1 fruit fly cellular context compared by ENCODE assay signal in the genomic region with DNA sequence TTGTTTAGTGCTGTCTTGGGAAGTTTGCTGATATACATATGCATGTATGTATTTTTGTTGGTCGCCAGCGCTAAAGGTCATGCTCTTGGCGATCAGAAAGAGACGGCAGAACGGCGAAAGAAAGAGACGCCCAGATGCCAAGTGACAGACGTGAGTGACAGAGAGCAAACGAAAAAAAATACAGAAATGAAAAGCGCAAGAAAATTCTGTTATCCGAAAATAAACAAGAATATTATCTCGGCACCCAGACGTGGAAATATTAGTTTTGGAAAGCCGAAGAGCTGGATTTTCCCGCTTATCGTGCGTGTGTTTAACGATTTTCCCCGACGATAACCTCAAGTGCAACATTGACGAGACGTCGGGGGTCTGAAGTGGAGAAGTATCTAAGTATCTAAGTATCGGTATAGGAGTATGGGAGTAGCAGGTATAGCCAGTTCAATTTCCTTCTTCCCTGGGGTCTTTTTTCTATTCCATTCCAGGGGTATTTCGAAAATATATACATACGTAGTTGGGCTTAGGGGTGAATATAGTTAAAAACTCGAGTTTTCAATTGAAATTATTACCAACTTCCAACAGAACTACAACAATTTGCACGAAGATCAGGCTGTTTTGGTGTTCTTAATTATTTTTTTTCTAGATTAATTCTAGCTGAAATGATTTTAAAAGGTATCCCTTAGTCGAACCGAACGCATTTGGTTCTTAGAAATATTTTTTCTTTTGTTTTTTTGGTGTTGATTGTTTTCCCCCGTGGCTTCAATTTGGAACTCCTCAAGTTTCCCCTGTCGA.
TF ChIP-seq lines count a peak whose summit lies in the region.

No protein-coding gene starts in this region.

TF ChIP-seq in whole organism, embryonic, 481 proteins besides CTCF, POLR2A, EP300 and RAD21 (continued from another document):
- TF ChIP-seq hkb (optimal IDR thresholded peaks at IDR 0.05; lab: Kevin White, UChicago) (no peak), hkb (GFP tag; IDR thresholded peaks at IDR 0.05; lab: Robert Waterston, UW) (no peak), prd (optimal IDR thresholded peaks at IDR 0.05; lab: Kevin White, UChicago) (no peak), prd (GFP tag; IDR thresholded peaks at IDR 0.05; lab: Robert Waterston, UW) (peak; percentile 76; the same call in 2 of the 3 replicates), CG15601 (tag; optimal IDR thresholded peaks at IDR 0.05; lab: Kevin White, UChicago) (peak; percentile 31), CG5953 (GFP tag; IDR thresholded peaks at IDR 0.05; lab: Robert Waterston, UW) (no peak), hth (optimal IDR thresholded peaks at IDR 0.05; lab: Kevin White, UChicago) (peak; percentile 8), CG30403 (GFP tag; optimal IDR thresholded peaks at IDR 0.05; lab: Kevin White, UChicago) (peak; percentile 24), corto (GFP tag; optimal IDR thresholded peaks at IDR 0.05; lab: Kevin White, UChicago) (no peak), CG6813 (GFP tag; optimal IDR thresholded peaks at IDR 0.05; lab: Kevin White, UChicago) (peak; percentile 23), Camta (GFP tag; optimal IDR thresholded peaks at IDR 0.05; lab: Kevin White, UChicago) (no peak), CG1602 (GFP tag; optimal IDR thresholded peaks at IDR 0.05; lab: Kevin White, UChicago) (peak; percentile 60), unpg (GFP tag; optimal IDR thresholded peaks at IDR 0.05; lab: Kevin White, UChicago) (peak; percentile 25), maf-S (GFP tag; optimal IDR thresholded peaks at IDR 0.05; lab: Kevin White, UChicago) (no peak), Blimp-1 (GFP tag; optimal IDR thresholded peaks at IDR 0.05; lab: Kevin White, UChicago) (peak; percentile 30), phol (tag; optimal IDR thresholded peaks at IDR 0.05; lab: Kevin White, UChicago) (peak; percentile 70), ab (GFP tag; optimal IDR thresholded peaks at IDR 0.05; lab: Kevin White, UChicago) (no peak), CG15479 (GFP tag; optimal IDR thresholded peaks at IDR 0.05; lab: Kevin White, UChicago) (peak; percentile 87), CG3838 (GFP tag; optimal IDR thresholded peaks at IDR 0.05; lab: Kevin White, UChicago) (no peak), CG14860 (GFP tag; IDR thresholded peaks at IDR 0.05; lab: Robert Waterston, UW; ENCODE audit: partially characterized antibody) (no peak), CG17361 (GFP tag; IDR thresholded peaks at IDR 0.05; lab: Robert Waterston, UW) (0 out of 3 replicates have a peak, but pooled peaks have one; percentile 34), Oli (tag; optimal IDR thresholded peaks at IDR 0.05; lab: Kevin White, UChicago) (peak; percentile 31), CrebB (tag; optimal IDR thresholded peaks at IDR 0.05; lab: Kevin White, UChicago) (no peak), gt (GFP tag; IDR thresholded peaks at IDR 0.05; lab: Robert Waterston, UW) (no peak), CG9932 (GFP tag; IDR thresholded peaks at IDR 0.05; lab: Robert Waterston, UW) (no peak), CG12236 (GFP tag; optimal IDR thresholded peaks at IDR 0.05; lab: Kevin White, UChicago) (peak; percentile 51), zfh1 (GFP tag; IDR thresholded peaks at IDR 0.05; lab: Robert Waterston, UW) (peak; percentile 56; the same call in 1 of the 3 replicates), CG10321 (GFP tag; IDR thresholded peaks at IDR 0.05; lab: Robert Waterston, UW) (peak; percentile 69), Dad (GFP tag; optimal IDR thresholded peaks at IDR 0.05; lab: Kevin White, UChicago) (no peak), ems (GFP tag; optimal IDR thresholded peaks at IDR 0.05; lab: Kevin White, UChicago) (no peak), Mes4 (GFP tag; optimal IDR thresholded peaks at IDR 0.05; lab: Kevin White, UChicago) (peak; percentile 25), Spps (tag; optimal IDR thresholded peaks at IDR 0.05; lab: Kevin White, UChicago) (peak; percentile 56), Scr (GFP tag; IDR thresholded peaks at IDR 0.05; lab: Robert Waterston, UW; ENCODE audit: partially characterized antibody) (no peak), Xbp1 (GFP tag; optimal IDR thresholded peaks at IDR 0.05; lab: Kevin White, UChicago) (peak; percentile 51), CG13775 (GFP tag; optimal IDR thresholded peaks at IDR 0.05; lab: Kevin White, UChicago) (peak; percentile 73), CG2678 (tag; optimal IDR thresholded peaks at IDR 0.05; lab: Kevin White, UChicago) (peak; percentile 16), CG6683 (GFP tag; optimal IDR thresholded peaks at IDR 0.05; lab: Kevin White, UChicago) (no peak), Lhr (GFP tag; optimal IDR thresholded peaks at IDR 0.05; lab: Kevin White, UChicago) (no peak), CG6689 (GFP tag; IDR thresholded peaks at IDR 0.05; lab: Robert Waterston, UW) (peak; percentile 13; the same call in 1 of the 2 replicates), ewg (GFP tag; optimal IDR thresholded peaks at IDR 0.05; lab: Kevin White, UChicago) (peak; percentile 5), Ets97D (GFP tag; optimal IDR thresholded peaks at IDR 0.05; lab: Kevin White, UChicago) (no peak), grn (GFP tag; optimal IDR thresholded peaks at IDR 0.05; lab: Kevin White, UChicago) (peak; percentile 81), Hr3 (GFP tag; optimal IDR thresholded peaks at IDR 0.05; lab: Kevin White, UChicago) (peak; percentile 34), Ssrp (tag; optimal IDR thresholded peaks at IDR 0.05; lab: Kevin White, UChicago) (peak; percentile 56), az2 (GFP tag; optimal IDR thresholded peaks at IDR 0.05; lab: Kevin White, UChicago) (peak; percentile 64), ind (GFP tag; optimal IDR thresholded peaks at IDR 0.05; lab: Kevin White, UChicago) (no peak), twi (tag; optimal IDR thresholded peaks at IDR 0.05; lab: Kevin White, UChicago) (peak; percentile 71), Chrac-16 (GFP tag; optimal IDR thresholded peaks at IDR 0.05; lab: Kevin White, UChicago) (peak; percentile 65), CG17612 (GFP tag; IDR thresholded peaks at IDR 0.05; lab: Robert Waterston, UW) (no peak), GATAe (GFP tag; conservative IDR thresholded peaks at IDR 0.05; lab: Robert Waterston, UW) (no peak), Asciz (GFP tag; optimal IDR thresholded peaks at IDR 0.05; lab: Kevin White, UChicago) (no peak), mam (GFP tag; optimal IDR thresholded peaks at IDR 0.05; lab: Kevin White, UChicago) (no peak), tll (GFP tag; optimal IDR thresholded peaks at IDR 0.05; lab: Kevin White, UChicago) (peak in 1 of 2 experiments; percentile 15), BEAF-32 (GFP tag; optimal IDR thresholded peaks at IDR 0.05; lab: Kevin White, UChicago) (no peak), CG10462 (GFP tag; optimal IDR thresholded peaks at IDR 0.05; lab: Kevin White, UChicago) (peak; percentile 18), sens (GFP tag; lab: Kevin White, UChicago) (peak; percentile 89), Nf-YB (GFP tag; optimal IDR thresholded peaks at IDR 0.05; lab: Kevin White, UChicago) (peak; percentile 3), CG8388 (GFP tag; optimal IDR thresholded peaks at IDR 0.05; lab: Kevin White, UChicago) (peak; percentile 59), Atf3 (GFP tag; optimal IDR thresholded peaks at IDR 0.05; lab: Kevin White, UChicago) (peak; percentile 24), CHES-1-like (GFP tag; optimal IDR thresholded peaks at IDR 0.05; lab: Kevin White, UChicago) (peak; percentile 41), Drgx (GFP tag; IDR thresholded peaks at IDR 0.05; lab: Robert Waterston, UW) (no peak), lola (GFP tag; optimal IDR thresholded peaks at IDR 0.05; lab: Kevin White, UChicago) (peak in 1 of 3 experiments; percentile 81), CG10959 (GFP tag; IDR thresholded peaks at IDR 0.05; lab: Robert Waterston, UW) (peak; percentile 86), CG30020 (tag; optimal IDR thresholded peaks at IDR 0.05; lab: Kevin White, UChicago) (no peak), unc-4 (GFP tag; IDR thresholded peaks at IDR 0.05; lab: Robert Waterston, UW; ENCODE audit: partially characterized antibody) (no peak), CG10979 (tag; optimal IDR thresholded peaks at IDR 0.05; lab: Kevin White, UChicago) (peak; percentile 77), NC2β (GFP tag; optimal IDR thresholded peaks at IDR 0.05; lab: Kevin White, UChicago) (peak; percentile 52), sna (GFP tag; IDR thresholded peaks at IDR 0.05; lab: Robert Waterston, UW; ENCODE audit: partially characterized antibody) (no peak), CG11695 (GFP tag; IDR thresholded peaks at IDR 0.05; lab: Robert Waterston, UW) (no peak), CG2889 (GFP tag; IDR thresholded peaks at IDR 0.05; lab: Robert Waterston, UW) (no peak), Ptx1 (GFP tag; IDR thresholded peaks at IDR 0.05; lab: Robert Waterston, UW) (no peak), CG10209 (GFP tag; optimal IDR thresholded peaks at IDR 0.05; lab: Kevin White, UChicago) (peak; percentile 40), gce (GFP tag; IDR thresholded peaks at IDR 0.05; lab: Robert Waterston, UW) (no peak), CG33557 (GFP tag; optimal IDR thresholded peaks at IDR 0.05; lab: Kevin White, UChicago) (peak; percentile 31), fd96Cb (tag; optimal IDR thresholded peaks at IDR 0.05; lab: Kevin White, UChicago) (peak; percentile 61), CG8765 (GFP tag; IDR thresholded peaks at IDR 0.05; lab: Robert Waterston, UW) (peak; percentile 35; the same call in 1 of the 2 replicates), cato (GFP tag; optimal IDR thresholded peaks at IDR 0.05; lab: Kevin White, UChicago; ENCODE audit: borderline replicate concordance) (peak; percentile 10), CG4282 (GFP tag; optimal IDR thresholded peaks at IDR 0.05; lab: Kevin White, UChicago) (no peak), CG9727 (GFP tag; optimal IDR thresholded peaks at IDR 0.05; lab: Kevin White, UChicago) (peak; percentile 84), chm (GFP tag; IDR thresholded peaks at IDR 0.05; lab: Robert Waterston, UW) (peak; percentile 52; the same call in 1 of the 2 replicates), CG3163 (GFP tag; optimal IDR thresholded peaks at IDR 0.05; lab: Kevin White, UChicago) (peak; percentile 7), CG4707 (GFP tag; optimal IDR thresholded peaks at IDR 0.05; lab: Kevin White, UChicago) (no peak), Tbp (GFP tag; optimal IDR thresholded peaks at IDR 0.05; lab: Kevin White, UChicago) (no peak), grau (tag; optimal IDR thresholded peaks at IDR 0.05; lab: Kevin White, UChicago) (peak; percentile 5), CG7271 (tag; optimal IDR thresholded peaks at IDR 0.05; lab: Kevin White, UChicago) (no peak)
